Worm (Caenorhabditis elegans) whole organism, L2 larva: ENCODE results near the gene svh-5.

Experiments
- aly-2 ChIP-seq: fragments of 150-350 bp; optimal IDR thresholded peaks from 2 replicates; lab custom pipeline; 2014; ENCODE audit warnings: missing biosample characterization, missing genetic modification characterization
- ama-1 ChIP-seq: fragments of 150-350 bp; optimal IDR thresholded peaks from 2 replicates; lab custom pipeline; 2018; ENCODE audit warnings: inconsistent platforms
- lin-39 ChIP-seq: fragments of 150-350 bp; optimal IDR thresholded peaks from 2 replicates; lab custom pipeline; 2014; ENCODE audit warnings: missing biosample characterization, missing genetic modification reagents, missing genetic modification characterization
- nhr-11 ChIP-seq: fragments of 150-350 bp; optimal IDR thresholded peaks from 2 replicates; lab custom pipeline; 2014; ENCODE audit warnings: missing biosample characterization, missing genetic modification characterization
- nhr-12 ChIP-seq: fragments of 150-350 bp; optimal IDR thresholded peaks from 2 replicates; lab custom pipeline; 2014; ENCODE audit warnings: missing biosample characterization, missing genetic modification characterization
- nhr-23 ChIP-seq: fragments of 150-350 bp; optimal IDR thresholded peaks from 2 replicates; lab custom pipeline; 2014; ENCODE audit warnings: missing biosample characterization, missing genetic modification reagents, missing genetic modification characterization
- nhr-237 ChIP-seq: fragments of 150-350 bp; optimal IDR thresholded peaks from 2 replicates; lab custom pipeline; 2014; ENCODE audit warnings: missing biosample characterization, missing genetic modification characterization
- snpc-4 ChIP-seq: fragments of 150-350 bp; optimal IDR thresholded peaks from 2 replicates; lab custom pipeline; 2014; ENCODE audit warnings: missing biosample characterization, missing genetic modification characterization
- unc-39 ChIP-seq: fragments of 150-350 bp; optimal IDR thresholded peaks from 2 replicates; lab custom pipeline; 2014; ENCODE audit warnings: missing biosample characterization, missing genetic modification characterization
- unc-62 ChIP-seq: fragments of 150-350 bp; optimal IDR thresholded peaks from 2 replicates; lab custom pipeline; 2014; ENCODE audit warnings: missing biosample characterization, missing genetic modification reagents, missing genetic modification characterization
- ztf-11 ChIP-seq: sonication (generic microtip); optimal IDR thresholded peaks from 2 replicates; lab custom pipeline; 2017; ENCODE audit warnings: missing biosample characterization, missing genetic modification characterization

DNA sequence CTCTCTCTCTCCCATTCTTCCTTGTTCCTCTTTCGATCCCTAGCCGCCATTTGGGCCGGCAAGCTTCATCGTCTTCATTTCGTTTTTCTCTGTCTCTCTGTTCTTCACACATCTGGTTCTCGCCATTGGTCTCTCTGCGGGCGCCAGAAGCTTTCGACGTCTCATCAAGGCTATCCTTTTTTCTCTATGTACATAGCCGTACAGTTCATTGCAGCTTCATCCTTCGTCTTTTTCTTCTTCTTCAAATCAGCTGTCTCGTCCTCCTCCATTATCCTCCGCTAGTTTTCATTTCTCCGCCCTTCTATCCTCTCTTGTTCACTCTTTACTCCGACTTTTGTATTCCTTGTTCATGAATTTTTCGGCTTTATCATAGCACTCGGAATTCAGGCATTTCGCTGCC, 43.0 kb upstream of the svh-5 start, which contains the start of gene F39D8.3:
- TF ChIP-seq unc-62 (GFP tag; lab: Kevin White, UChicago) (no peak), lin-39 (tag; lab: Kevin White, UChicago) (no peak), unc-39 (no peak), ztf-11 (tag; lab: Kevin White, UChicago) (no peak), snpc-4 (tag; lab: Kevin White, UChicago) (no peak), aly-2 (tag; lab: Kevin White, UChicago) (no peak), nhr-237 (tag; lab: Kevin White, UChicago) (no peak), nhr-23 (tag; lab: Kevin White, UChicago) (no peak), ama-1 (no peak), nhr-11 (tag; lab: Kevin White, UChicago) (no peak), nhr-12 (tag; lab: Kevin White, UChicago) (no peak)
